Worm (Caenorhabditis elegans) whole organism, late embryonic: ENCODE results near the gene Y55F3AR.2.

Experiments
- C08G9.2 ChIP-seq: sonication (generic microtip); optimal IDR thresholded peaks from 2 replicates; lab custom pipeline; 2016; ENCODE audit warnings: mild to moderate bottlenecking, missing genetic modification characterization, moderate library complexity, missing compliant biosample characterization
- C38D4.7 ChIP-seq: fragments of 200-800 bp; sonication (Bioruptor generic); optimal IDR thresholded peaks from 2 replicates; lab custom pipeline; 2018; ENCODE audit warnings: mild to moderate bottlenecking, missing genetic modification characterization, moderate library complexity, missing compliant biosample characterization
- F13H6.1 ChIP-seq: sonication (generic microtip); optimal IDR thresholded peaks from 2 replicates; lab custom pipeline; 2016; ENCODE audit warnings: missing genetic modification characterization, missing compliant biosample characterization
- K02D7.2 ChIP-seq: sonication (generic microtip); optimal IDR thresholded peaks from 2 replicates; lab custom pipeline; 2017; ENCODE audit warnings: mild to moderate bottlenecking, missing genetic modification characterization, missing compliant biosample characterization
- K09A11.1 ChIP-seq: sonication (generic microtip); optimal IDR thresholded peaks from 2 replicates; lab custom pipeline; 2017; ENCODE audit warnings: antibody characterized with exemption, mild to moderate bottlenecking, missing genetic modification characterization, missing compliant biosample characterization; ENCODE audit not compliant: insufficient read depth
- T23F11.4 ChIP-seq: fragments of 200-800 bp; sonication (Bioruptor generic); optimal IDR thresholded peaks from 2 replicates; lab custom pipeline; 2018; ENCODE audit warnings: mild to moderate bottlenecking, missing genetic modification characterization, missing compliant biosample characterization
- Y22D7AL.16 ChIP-seq: sonication (generic microtip); optimal IDR thresholded peaks from 2 replicates; lab custom pipeline; 2016; ENCODE audit warnings: missing genetic modification characterization, missing compliant biosample characterization
- ahr-1 ChIP-seq: sonication (generic microtip); optimal IDR thresholded peaks from 2 replicates; lab custom pipeline; 2016; ENCODE audit warnings: missing genetic modification characterization, missing compliant biosample characterization
- ceh-18 ChIP-seq: sonication (generic microtip); optimal IDR thresholded peaks from 2 replicates; lab custom pipeline; 2016; ENCODE audit warnings: missing genetic modification characterization, missing compliant biosample characterization
- ceh-19 ChIP-seq: fragments of 200-800 bp; sonication (Bioruptor generic); optimal IDR thresholded peaks from 2 replicates; lab custom pipeline; 2018; ENCODE audit warnings: mild to moderate bottlenecking, missing genetic modification characterization, missing compliant biosample characterization
- ceh-2 ChIP-seq: sonication (generic microtip); optimal IDR thresholded peaks from 2 replicates; lab custom pipeline; 2016; ENCODE audit warnings: missing genotype, missing genetic modification characterization, missing compliant biosample characterization
- ceh-24 ChIP-seq: sonication (generic microtip); optimal IDR thresholded peaks from 2 replicates; lab custom pipeline; 2016; ENCODE audit warnings: mild to moderate bottlenecking, missing genetic modification characterization, missing compliant biosample characterization
- ceh-30 ChIP-seq: fragments of 150-350 bp; optimal IDR thresholded peaks from 2 replicates; lab custom pipeline; 2014; ENCODE audit warnings: missing biosample characterization, missing genetic modification characterization
- ceh-31 ChIP-seq: sonication (generic microtip); optimal IDR thresholded peaks from 2 replicates; lab custom pipeline; 2016; ENCODE audit warnings: missing genetic modification characterization, missing compliant biosample characterization
- ceh-45 ChIP-seq: fragments of 200-800 bp; sonication (Bioruptor generic); IDR thresholded peaks from 2 replicates; pipeline ENCODE4 v1.3.6; 2022; ENCODE audit warnings: missing genetic modification reagents, missing genetic modification characterization, missing compliant biosample characterization
- ceh-6 ChIP-seq: fragments of 200-800 bp; sonication (Bioruptor generic); optimal IDR thresholded peaks from 2 replicates; lab custom pipeline; 2018; ENCODE audit warnings: mild to moderate bottlenecking, missing genetic modification characterization, missing compliant biosample characterization
- che-1 ChIP-seq: sonication (generic microtip); optimal IDR thresholded peaks from 2 replicates; lab custom pipeline; 2016; ENCODE audit warnings: mild to moderate bottlenecking, missing genetic modification characterization, missing compliant biosample characterization
- dve-1 ChIP-seq: sonication (generic microtip); optimal IDR thresholded peaks from 2 replicates; lab custom pipeline; 2017; ENCODE audit warnings: antibody characterized with exemption, mild to moderate bottlenecking, missing genetic modification characterization, missing compliant biosample characterization
- elt-2 ChIP-seq: sonication (generic microtip); optimal IDR thresholded peaks from 2 replicates; lab custom pipeline; 2016; ENCODE audit warnings: missing genetic modification reagents, missing genetic modification characterization, missing compliant biosample characterization
- elt-4 ChIP-seq: sonication (generic microtip); optimal IDR thresholded peaks from 2 replicates; lab custom pipeline; 2016; ENCODE audit warnings: missing genetic modification characterization, missing compliant biosample characterization
- eyg-1 ChIP-seq: sonication (generic microtip); optimal IDR thresholded peaks from 2 replicates; lab custom pipeline; 2016; ENCODE audit warnings: missing genotype, missing genetic modification characterization, missing compliant biosample characterization
- fkh-6 ChIP-seq: sonication (generic microtip); optimal IDR thresholded peaks from 2 replicates; lab custom pipeline; 2016; ENCODE audit warnings: missing genetic modification characterization, missing compliant biosample characterization
- gmeb-2 ChIP-seq: sonication (generic microtip); optimal IDR thresholded peaks from 2 replicates; lab custom pipeline; 2016; ENCODE audit warnings: missing genetic modification characterization, inconsistent platforms, missing compliant biosample characterization
- hlh-13 ChIP-seq: fragments of 200-800 bp; sonication (Bioruptor generic); optimal IDR thresholded peaks from 2 replicates; lab custom pipeline; 2018; ENCODE audit warnings: mild to moderate bottlenecking, missing genetic modification characterization, missing compliant biosample characterization
- hlh-15 ChIP-seq: sonication (generic microtip); optimal IDR thresholded peaks from 2 replicates; lab custom pipeline; 2016; ENCODE audit warnings: missing genetic modification characterization, missing compliant biosample characterization
- hlh-6 ChIP-seq: sonication (generic microtip); optimal IDR thresholded peaks from 2 replicates; lab custom pipeline; 2016; ENCODE audit warnings: missing genotype, missing genetic modification characterization, missing compliant biosample characterization
- lin-11 ChIP-seq: fragments of 200-800 bp; sonication (Bioruptor generic); optimal IDR thresholded peaks from 2 replicates; lab custom pipeline; 2018; ENCODE audit warnings: mild to moderate bottlenecking, missing genetic modification characterization, missing compliant biosample characterization
- madf-2 ChIP-seq: sonication (generic microtip); optimal IDR thresholded peaks from 2 replicates; lab custom pipeline; 2017; ENCODE audit warnings: missing genetic modification characterization, missing compliant biosample characterization
- mec-3 ChIP-seq: sonication (generic microtip); optimal IDR thresholded peaks from 2 replicates; lab custom pipeline; 2016; ENCODE audit warnings: borderline replicate concordance, missing genetic modification characterization, missing compliant biosample characterization
- npax-4 ChIP-seq: sonication (generic microtip); optimal IDR thresholded peaks from 2 replicates; lab custom pipeline; 2016; ENCODE audit warnings: missing genetic modification characterization, missing compliant biosample characterization
- pax-1 ChIP-seq: fragments of 150-350 bp; optimal IDR thresholded peaks from 2 replicates; lab custom pipeline; 2014; ENCODE audit warnings: missing biosample characterization, missing genetic modification characterization
- pha-4 ChIP-seq: fragments of 150-350 bp; optimal IDR thresholded peaks from 2 replicates; lab custom pipeline; 2018; ENCODE audit warnings: missing biosample characterization, missing genetic modification reagents, missing genetic modification characterization
- pqm-1 ChIP-seq: sonication (generic microtip); optimal IDR thresholded peaks from 2 replicates; lab custom pipeline; 2016; ENCODE audit warnings: missing genetic modification characterization, missing compliant biosample characterization
- pros-1 ChIP-seq: fragments of 150-350 bp; optimal IDR thresholded peaks from 2 replicates; lab custom pipeline; 2014; ENCODE audit warnings: missing biosample characterization, missing genetic modification reagents, missing genetic modification characterization
- rnt-1 ChIP-seq: sonication (generic microtip); optimal IDR thresholded peaks from 2 replicates; lab custom pipeline; 2016; ENCODE audit warnings: missing genetic modification characterization, missing compliant biosample characterization
- syd-9 ChIP-seq: sonication (generic microtip); optimal IDR thresholded peaks from 2 replicates; lab custom pipeline; 2016; ENCODE audit warnings: mild to moderate bottlenecking, missing genetic modification characterization, moderate library complexity, missing compliant biosample characterization
- ttx-3 ChIP-seq: sonication (generic microtip); optimal IDR thresholded peaks from 2 replicates; lab custom pipeline; 2016; ENCODE audit warnings: missing genetic modification reagents, missing genetic modification characterization, missing compliant biosample characterization
- unc-3 ChIP-seq, 2 experiments: fragments of 200-800 bp in 1 of 2; sonication (Bioruptor generic) in 1 of 2; sonication (generic microtip) in 1 of 2; conservative IDR thresholded peaks in 1 of 2; optimal IDR thresholded peaks in 1 of 2; 2 replicates each; pipeline versions ENCODE4 v1.3.6 to Lab custom; 2016 to 2022; ENCODE audit warnings: missing compliant biosample characterization in 2 of 2, missing genetic modification characterization in 2 of 2, missing genetic modification reagents in 1 of 2
- unc-42 ChIP-seq: sonication (generic microtip); optimal IDR thresholded peaks from 2 replicates; lab custom pipeline; 2016; ENCODE audit warnings: missing genotype, missing genetic modification characterization, missing compliant biosample characterization
- zip-5 ChIP-seq: sonication (generic microtip); optimal IDR thresholded peaks from 2 replicates; lab custom pipeline; 2016; ENCODE audit warnings: missing genetic modification characterization, missing compliant biosample characterization
- ztf-16 ChIP-seq: sonication (generic microtip); optimal IDR thresholded peaks from 2 replicates; lab custom pipeline; 2017; ENCODE audit warnings: missing genetic modification characterization, missing compliant biosample characterization

Gene Y55F3AR.2

DNA sequence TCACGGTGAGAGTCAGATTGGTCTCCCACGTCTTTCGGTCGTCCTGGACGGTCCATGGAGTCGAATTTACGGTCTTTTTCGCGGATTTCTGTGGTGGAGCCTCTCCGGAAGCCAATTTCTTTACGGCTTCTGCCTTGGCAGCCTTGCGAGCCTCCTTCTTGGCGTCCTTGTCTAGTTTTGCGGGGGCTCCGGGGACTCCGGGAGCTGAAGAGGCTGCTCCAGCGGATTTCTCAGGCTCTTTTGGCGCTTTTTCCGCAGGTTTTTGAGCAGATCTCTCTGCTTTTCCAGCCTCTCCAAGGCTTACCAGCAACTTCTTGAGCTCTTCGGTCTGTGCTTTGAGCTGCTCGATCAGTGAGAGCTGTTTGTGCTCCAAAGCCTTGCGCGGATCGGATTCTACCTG, 38.6 kb upstream of the Y55F3AR.2 start:
- TF ChIP-seq pros-1 (tag; lab: Kevin White, UChicago) (peak; percentile 16), syd-9 (tag; lab: Kevin White, UChicago) (no peak), ceh-30 (tag; lab: Kevin White, UChicago) (no peak)

ce11 chrIV:1056263-1056942, 37.9 kb upstream of the Y55F3AR.2 start, which contains the start of the genes Y55F3AM.13 and mrps-25:
Gene Y55F3AM.13 (minus strand): TSS chrIV:1056313.
Gene mrps-25 (plus strand): TSS chrIV:1056892.
- no peak for TF ChIP-seq ceh-31
- no peak for TF ChIP-seq che-1
- no peak for TF ChIP-seq pqm-1
- no peak for TF ChIP-seq ceh-2 (tag; lab: Kevin White, UChicago)
- no peak for TF ChIP-seq pax-1 (tag; lab: Kevin White, UChicago)
- TF ChIP-seq ahr-1: no peak
- TF ChIP-seq unc-3 (GFP tag; conservative IDR thresholded peaks at IDR 0.05; lab: Robert Waterston, UW): no peak
- no peak for TF ChIP-seq unc-3 (tag; optimal IDR thresholded peaks at IDR 0.05; lab: Kevin White, UChicago)
- TF ChIP-seq C38D4.7: no peak
- no peak for TF ChIP-seq K09A11.1 (tag; lab: Kevin White, UChicago)
- TF ChIP-seq F13H6.1 (tag; lab: Kevin White, UChicago): no peak
- no peak for TF ChIP-seq pros-1 (tag; lab: Kevin White, UChicago)
- TF ChIP-seq hlh-13: no peak
- no peak for TF ChIP-seq K02D7.2 (tag; lab: Kevin White, UChicago)
- no peak for TF ChIP-seq ceh-24 (tag; lab: Kevin White, UChicago)
- TF ChIP-seq T23F11.4: no peak
- TF ChIP-seq elt-2 (tag; lab: Kevin White, UChicago): peak; percentile 4
- peak; percentile 11 for TF ChIP-seq gmeb-2
- no peak for TF ChIP-seq rnt-1 (tag; lab: Kevin White, UChicago)
- TF ChIP-seq elt-4 (tag; lab: Kevin White, UChicago): no peak
- TF ChIP-seq C08G9.2 (tag; lab: Kevin White, UChicago): no peak
- no peak for TF ChIP-seq pha-4 (tag; lab: Kevin White, UChicago)
- peak; percentile 18 for TF ChIP-seq unc-42 (tag; lab: Kevin White, UChicago)

ce11 chrIV:1058504-1058903, 35.8 kb upstream of the Y55F3AR.2 start:
- TF ChIP-seq ceh-19: no peak
- TF ChIP-seq zip-5 (tag; lab: Kevin White, UChicago): no peak
- no peak for TF ChIP-seq unc-42 (tag; lab: Kevin White, UChicago)
- no peak for TF ChIP-seq Y22D7AL.16 (tag; lab: Kevin White, UChicago)
- TF ChIP-seq ttx-3 (tag; lab: Kevin White, UChicago): no peak
- TF ChIP-seq dve-1 (tag; lab: Kevin White, UChicago): no peak
- TF ChIP-seq unc-3 (GFP tag; conservative IDR thresholded peaks at IDR 0.05; lab: Robert Waterston, UW): no peak
- no peak for TF ChIP-seq unc-3 (tag; optimal IDR thresholded peaks at IDR 0.05; lab: Kevin White, UChicago)
- TF ChIP-seq ceh-18 (tag; lab: Kevin White, UChicago): no peak
- TF ChIP-seq ceh-31: no peak
- TF ChIP-seq fkh-6 (tag; lab: Kevin White, UChicago): no peak
- TF ChIP-seq, all 69 proteins: peak for 0

- TF ChIP-seq npax-4 (no peak), ceh-31 (no peak), hlh-13 (no peak), ztf-16 (tag; lab: Kevin White, UChicago) (no peak), eyg-1 (tag; lab: Kevin White, UChicago) (no peak), ceh-45 (GFP tag; lab: Robert Waterston, UW) (no peak), hlh-6 (tag; lab: Kevin White, UChicago) (no peak), ceh-6 (no peak), hlh-15 (tag; lab: Kevin White, UChicago) (no peak), mec-3 (tag; lab: Kevin White, UChicago) (no peak), T23F11.4 (no peak), ceh-24 (tag; lab: Kevin White, UChicago) (no peak), lin-11 (no peak), elt-4 (tag; lab: Kevin White, UChicago) (no peak), ttx-3 (tag; lab: Kevin White, UChicago) (no peak), unc-3 (GFP tag; conservative IDR thresholded peaks at IDR 0.05; lab: Robert Waterston, UW) (no peak), unc-3 (tag; optimal IDR thresholded peaks at IDR 0.05; lab: Kevin White, UChicago) (no peak), madf-2 (no peak)
These were observed 31.3 kb upstream of the Y55F3AR.2 start for ce11 chrIV:1063058-1063457.
